Worm (Caenorhabditis elegans): ENCODE data around the gene marg-1.

The marg-1 gene

DNA sequence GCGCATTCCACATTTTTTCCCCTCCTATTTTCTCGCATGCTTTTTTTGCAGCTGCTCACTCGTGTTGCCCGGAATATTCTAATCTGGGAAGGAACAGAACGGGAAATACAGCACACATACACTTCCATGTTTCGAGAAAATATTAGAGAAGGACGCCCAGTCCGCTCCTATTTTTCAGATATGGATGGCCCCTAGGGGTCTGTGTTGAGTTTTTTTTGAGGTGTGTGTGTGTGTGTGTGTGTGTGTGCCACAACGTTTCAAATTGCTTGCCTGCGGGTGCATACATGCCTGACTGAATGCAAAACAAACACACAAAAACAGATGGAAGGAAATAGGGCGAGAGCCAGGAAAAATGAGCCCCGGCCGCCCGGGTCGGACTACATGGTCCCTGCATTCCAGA lies 40.7 kb upstream of the marg-1 start:
- TF ChIP-seq ref-1 (GFP tag; conservative IDR thresholded peaks at IDR 0.05), result no peak

DNA sequence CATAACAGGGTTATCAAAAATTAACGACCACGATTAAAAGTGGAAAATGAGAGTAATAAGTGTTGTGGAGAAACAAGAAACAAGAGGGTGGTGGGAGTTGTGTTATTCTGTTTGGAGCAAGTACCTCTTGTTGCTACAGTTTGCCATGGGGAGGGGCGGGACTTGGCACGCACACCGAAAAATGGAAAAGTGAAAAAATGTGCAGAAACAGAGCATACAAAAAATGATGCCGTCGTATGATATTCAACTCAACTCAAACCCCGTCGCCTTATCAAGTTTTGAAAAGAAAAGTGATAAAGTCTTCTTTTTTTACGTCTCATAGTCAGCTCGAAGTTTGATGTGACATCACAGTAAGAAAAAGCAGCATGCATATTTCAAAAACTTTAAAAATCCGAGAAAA lies 39.7 kb upstream of the marg-1 start:
- TF ChIP-seq tab-1 (GFP tag; IDR thresholded peaks at IDR 0.05) (no peak), med-1 (GFP tag; optimal IDR thresholded peaks at IDR 0.05; ENCODE audit: insufficient read depth) (no peak), ztf-29 (GFP tag; IDR thresholded peaks at IDR 0.05) (no peak), flt-1 (GFP tag; IDR thresholded peaks at IDR 0.05) (no peak), ref-1 (GFP tag; conservative IDR thresholded peaks at IDR 0.05) (no peak), cog-1 (tag; optimal IDR thresholded peaks at IDR 0.05) (no peak), klf-2 (GFP tag; conservative IDR thresholded peaks at IDR 0.05) (no peak), ztf-23 (GFP tag; IDR thresholded peaks at IDR 0.05) (no peak), T22C8.4 (GFP tag; IDR thresholded peaks at IDR 0.05) (no peak)

DNA sequence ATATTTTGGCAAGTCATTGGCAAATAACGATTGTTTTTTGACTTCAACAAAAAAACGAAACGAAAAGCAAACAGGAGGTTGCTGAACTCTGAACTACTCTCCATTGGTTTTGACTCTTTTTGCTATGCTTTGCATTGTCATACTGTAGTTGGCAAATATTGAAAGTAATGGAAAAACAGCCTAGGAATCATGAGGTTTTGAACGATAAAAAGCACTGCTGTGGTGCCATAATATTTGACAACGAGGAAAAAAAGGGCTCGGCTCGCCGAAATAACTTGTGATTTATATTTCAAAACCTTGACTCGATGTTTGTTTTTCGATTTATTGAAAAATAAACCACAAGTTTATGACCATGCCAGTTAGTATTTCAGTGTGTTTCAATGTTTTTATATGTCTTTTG lies 38.8 kb upstream of the marg-1 start:
- TF ChIP-seq ztf-23 (GFP tag; IDR thresholded peaks at IDR 0.05) (no peak), ref-1 (GFP tag; conservative IDR thresholded peaks at IDR 0.05) (no peak)

DNA sequence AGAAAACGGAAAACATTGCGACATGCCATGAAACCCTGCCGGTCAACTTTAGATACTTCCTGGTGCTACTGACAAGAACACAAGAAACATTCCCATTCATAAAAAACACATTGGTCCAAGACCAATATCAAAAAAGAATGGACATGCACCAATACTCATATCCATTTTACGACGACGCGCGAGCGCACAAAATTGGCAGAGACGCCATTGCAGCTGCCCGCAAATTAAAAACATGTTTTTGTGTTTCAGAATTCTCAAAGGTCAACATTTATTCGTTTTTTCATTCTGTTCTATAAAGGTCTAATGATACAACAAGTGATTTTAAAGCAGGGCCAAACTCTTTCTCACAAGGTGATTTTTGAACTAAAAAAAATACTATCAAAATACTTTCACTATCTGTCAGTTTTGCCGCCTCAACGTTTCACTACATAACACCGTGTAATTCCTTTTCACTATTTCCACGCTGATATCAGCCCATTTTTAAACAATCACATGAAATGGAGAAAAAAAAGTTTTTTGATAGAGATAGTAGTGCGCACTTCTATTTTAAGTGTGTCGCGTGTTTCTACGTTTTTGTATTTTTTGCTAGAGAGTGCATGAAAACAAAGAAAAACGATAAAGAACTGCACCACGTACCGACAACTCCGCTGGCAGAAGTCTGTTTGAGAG lies 38.0 kb upstream of the marg-1 start:
- TF ChIP-seq med-1 (GFP tag; optimal IDR thresholded peaks at IDR 0.05; ENCODE audit: insufficient read depth) (no peak), ztf-23 (GFP tag; IDR thresholded peaks at IDR 0.05) (no peak), tab-1 (GFP tag; IDR thresholded peaks at IDR 0.05) (no peak), flt-1 (GFP tag; IDR thresholded peaks at IDR 0.05) (no peak), T22C8.4 (GFP tag; IDR thresholded peaks at IDR 0.05) (no peak), cog-1 (tag; optimal IDR thresholded peaks at IDR 0.05) (no peak), klf-2 (GFP tag; conservative IDR thresholded peaks at IDR 0.05) (no peak), ztf-29 (GFP tag; IDR thresholded peaks at IDR 0.05) (no peak), ref-1 (GFP tag; conservative IDR thresholded peaks at IDR 0.05) (no peak)

DNA sequence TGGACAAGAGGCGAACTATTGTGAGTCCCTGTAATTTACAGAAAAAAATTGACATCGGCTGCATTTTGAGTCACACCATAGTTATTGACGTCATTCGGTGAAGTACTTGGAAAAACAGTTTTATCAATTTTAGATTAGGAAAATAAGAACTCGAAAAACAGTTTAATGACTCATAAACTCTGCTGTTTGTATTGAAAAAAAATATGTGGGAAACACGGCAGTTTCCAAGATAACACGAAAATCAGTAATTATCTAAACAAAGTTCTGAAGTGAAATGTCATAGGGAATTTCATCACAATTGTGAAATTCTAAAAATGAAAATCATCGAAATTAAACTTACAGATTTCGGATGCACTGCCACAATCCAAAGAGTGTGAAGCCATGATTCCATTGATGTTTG lies 33.9 kb upstream of the marg-1 start:
- TF ChIP-seq ztf-23 (GFP tag; IDR thresholded peaks at IDR 0.05), result no peak
- TF ChIP-seq klf-2 (GFP tag; conservative IDR thresholded peaks at IDR 0.05), result no peak
- TF ChIP-seq flt-1 (GFP tag; IDR thresholded peaks at IDR 0.05), result no peak
- no peak for TF ChIP-seq ref-1 (GFP tag; conservative IDR thresholded peaks at IDR 0.05)
- TF ChIP-seq tab-1 (GFP tag; IDR thresholded peaks at IDR 0.05), result no peak
- no peak for TF ChIP-seq cog-1 (tag; optimal IDR thresholded peaks at IDR 0.05)

DNA sequence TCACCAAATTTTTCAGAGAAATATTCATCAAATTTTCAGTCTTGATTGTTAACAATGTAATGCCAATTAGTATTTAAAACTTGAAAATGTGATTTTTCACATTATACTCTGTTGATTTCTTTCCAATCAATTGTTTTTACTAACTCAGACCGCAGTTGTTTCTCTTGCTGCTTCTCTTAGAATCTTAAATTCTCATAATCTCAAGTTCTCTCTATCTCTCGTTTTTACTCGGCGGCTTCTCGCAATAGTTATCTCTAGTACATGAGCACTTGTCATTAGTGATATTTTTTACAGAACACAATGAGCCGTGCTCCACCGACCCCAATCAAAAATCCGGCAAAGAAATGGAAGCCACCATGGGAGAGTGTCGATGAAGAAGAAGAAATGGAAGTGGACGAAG lies 26.2 kb upstream of the marg-1 start, which contains the start of gene F35A5.1:
Gene F35A5.1, plus strand, starts transcription at position 301 of the 400 bp plus-strand sequence.
- TF ChIP-seq tab-1 (GFP tag; IDR thresholded peaks at IDR 0.05), result no peak
- no peak for TF ChIP-seq flt-1 (GFP tag; IDR thresholded peaks at IDR 0.05)
- TF ChIP-seq T22C8.4 (GFP tag; IDR thresholded peaks at IDR 0.05), result no peak
- TF ChIP-seq klf-2 (GFP tag; conservative IDR thresholded peaks at IDR 0.05), result no peak
- no peak for TF ChIP-seq ref-1 (GFP tag; conservative IDR thresholded peaks at IDR 0.05)
- no peak for TF ChIP-seq ztf-29 (GFP tag; IDR thresholded peaks at IDR 0.05)
- TF ChIP-seq ztf-23 (GFP tag; IDR thresholded peaks at IDR 0.05), result no peak
- TF ChIP-seq cog-1 (tag; optimal IDR thresholded peaks at IDR 0.05), result no peak
- TF ChIP-seq med-1 (GFP tag; optimal IDR thresholded peaks at IDR 0.05; ENCODE audit: insufficient read depth), result no peak

DNA sequence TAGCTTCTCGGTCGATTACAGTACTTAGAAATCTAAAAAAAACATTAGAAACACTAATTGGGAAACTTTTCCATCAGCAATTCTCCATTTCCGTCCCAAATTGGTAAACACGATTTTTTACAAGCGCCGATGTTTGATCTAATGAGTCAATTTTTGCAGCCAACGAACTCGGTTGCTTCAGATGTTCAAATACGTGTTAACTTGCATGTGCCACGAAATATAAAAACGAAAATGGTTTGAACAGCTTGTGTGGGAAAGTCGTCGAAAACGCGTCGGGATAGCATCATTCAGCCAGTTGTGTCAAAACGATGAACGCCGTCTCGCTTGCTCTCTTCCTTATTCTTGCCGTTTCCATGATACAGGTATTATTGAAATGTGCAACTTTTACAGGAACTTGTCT lies 23.9 kb upstream of the marg-1 start, which contains the start of gene F35A5.2:
Gene F35A5.2, plus strand, starts transcription at position 301 of the 400 bp plus-strand sequence.
- TF ChIP-seq flt-1 (GFP tag; IDR thresholded peaks at IDR 0.05) (no peak), ref-1 (GFP tag; conservative IDR thresholded peaks at IDR 0.05) (no peak), klf-2 (GFP tag; conservative IDR thresholded peaks at IDR 0.05) (no peak), ztf-23 (GFP tag; IDR thresholded peaks at IDR 0.05) (no peak), ztf-29 (GFP tag; IDR thresholded peaks at IDR 0.05) (no peak), T22C8.4 (GFP tag; IDR thresholded peaks at IDR 0.05) (no peak), tab-1 (GFP tag; IDR thresholded peaks at IDR 0.05) (no peak), med-1 (GFP tag; optimal IDR thresholded peaks at IDR 0.05; ENCODE audit: insufficient read depth) (no peak), cog-1 (tag; optimal IDR thresholded peaks at IDR 0.05) (no peak)

DNA sequence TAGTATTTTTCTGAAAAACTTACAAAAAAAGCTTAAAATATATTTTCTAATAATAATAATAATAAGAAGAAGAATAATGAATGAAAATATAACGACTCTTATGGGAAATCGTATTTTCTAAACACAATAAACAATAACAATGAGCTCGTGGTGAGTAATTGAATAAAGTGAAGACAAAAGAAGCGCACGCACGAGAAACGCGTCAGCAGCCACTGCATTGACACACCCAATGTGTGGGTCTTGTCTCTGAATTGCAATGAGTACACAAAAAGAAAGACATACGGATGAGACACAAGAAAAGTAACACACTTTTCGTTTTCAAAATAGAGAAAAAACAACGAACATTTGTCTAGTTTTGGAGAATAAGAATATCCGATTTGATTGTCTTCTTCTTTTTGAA lies 22.4 kb upstream of the marg-1 start, which contains the start of gene F35A5.8:
Gene F35A5.8, minus strand, starts transcription at position 151 of the 400 bp plus-strand sequence.
- no peak for TF ChIP-seq ztf-29 (GFP tag; IDR thresholded peaks at IDR 0.05)
- TF ChIP-seq T22C8.4 (GFP tag; IDR thresholded peaks at IDR 0.05), result no peak
- TF ChIP-seq med-1 (GFP tag; optimal IDR thresholded peaks at IDR 0.05; ENCODE audit: insufficient read depth), result no peak
- TF ChIP-seq ztf-23 (GFP tag; IDR thresholded peaks at IDR 0.05), result 0 out of 2 replicates have a peak, but pooled peaks have one; percentile 49
- TF ChIP-seq flt-1 (GFP tag; IDR thresholded peaks at IDR 0.05), result peak; percentile 71
- peak; percentile 43 for TF ChIP-seq cog-1 (tag; optimal IDR thresholded peaks at IDR 0.05)
- TF ChIP-seq ref-1 (GFP tag; conservative IDR thresholded peaks at IDR 0.05), result no peak
- TF ChIP-seq tab-1 (GFP tag; IDR thresholded peaks at IDR 0.05), result no peak
- no peak for TF ChIP-seq klf-2 (GFP tag; conservative IDR thresholded peaks at IDR 0.05)

DNA sequence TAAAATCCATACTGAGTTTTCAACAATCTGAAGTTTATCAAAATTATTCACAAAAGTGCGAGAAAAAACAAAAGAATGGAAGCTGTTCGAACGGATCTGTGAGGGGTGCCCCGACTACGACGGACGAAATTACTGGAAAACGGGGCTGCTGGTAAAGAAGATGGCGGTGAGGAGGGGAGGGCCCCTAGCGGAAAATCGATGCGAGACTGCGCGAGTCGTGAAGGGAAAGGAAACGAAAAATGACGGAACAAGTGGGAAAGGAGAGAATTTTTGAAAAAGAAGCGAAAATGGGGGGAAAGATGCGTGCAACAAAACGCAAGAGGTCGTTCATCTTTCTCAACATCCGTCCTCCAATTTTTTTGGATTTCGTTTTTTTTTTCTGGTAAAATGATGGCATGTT lies 21.8 kb upstream of the marg-1 start:
- TF ChIP-seq ztf-23 (GFP tag; IDR thresholded peaks at IDR 0.05) (no peak), ztf-29 (GFP tag; IDR thresholded peaks at IDR 0.05) (no peak), flt-1 (GFP tag; IDR thresholded peaks at IDR 0.05) (no peak), tab-1 (GFP tag; IDR thresholded peaks at IDR 0.05) (no peak), T22C8.4 (GFP tag; IDR thresholded peaks at IDR 0.05) (peak; percentile 48), cog-1 (tag; optimal IDR thresholded peaks at IDR 0.05) (no peak), klf-2 (GFP tag; conservative IDR thresholded peaks at IDR 0.05) (no peak)

DNA sequence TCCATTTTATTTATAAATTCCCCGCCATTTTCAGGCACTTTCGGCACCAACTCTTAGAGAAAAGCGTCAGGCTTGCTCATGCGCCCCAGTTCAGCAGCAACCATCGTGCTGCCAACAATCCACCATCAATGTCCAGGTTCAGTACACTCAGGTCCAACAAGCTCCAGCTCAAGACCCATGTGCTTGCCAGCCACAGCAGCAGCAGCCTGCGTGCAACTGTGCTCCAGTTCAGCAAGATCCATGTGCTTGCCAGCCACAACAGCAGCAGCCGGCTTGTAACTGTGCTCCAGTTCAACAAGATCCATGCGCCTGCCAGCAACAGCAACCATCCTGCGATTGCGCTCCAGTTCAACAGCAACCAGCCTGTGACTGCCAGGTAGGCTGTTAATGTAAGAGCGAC lies 17.3 kb upstream of the marg-1 start:
- no peak for TF ChIP-seq flt-1 (GFP tag; IDR thresholded peaks at IDR 0.05)
- no peak for TF ChIP-seq ztf-23 (GFP tag; IDR thresholded peaks at IDR 0.05)
- TF ChIP-seq med-1 (GFP tag; optimal IDR thresholded peaks at IDR 0.05; ENCODE audit: insufficient read depth), result no peak
- TF ChIP-seq tab-1 (GFP tag; IDR thresholded peaks at IDR 0.05), result no peak
- TF ChIP-seq klf-2 (GFP tag; conservative IDR thresholded peaks at IDR 0.05), result no peak
- no peak for TF ChIP-seq T22C8.4 (GFP tag; IDR thresholded peaks at IDR 0.05)
- TF ChIP-seq ref-1 (GFP tag; conservative IDR thresholded peaks at IDR 0.05), result no peak
- TF ChIP-seq cog-1 (tag; optimal IDR thresholded peaks at IDR 0.05), result no peak
- TF ChIP-seq ztf-29 (GFP tag; IDR thresholded peaks at IDR 0.05), result no peak
